Worm (Caenorhabditis elegans) whole organism, L1 larva: ENCODE results near the gene set-8.

Experiments used
- C04F5.9 ChIP-seq: sonication (generic microtip); optimal IDR thresholded peaks from 2 replicates; lab custom pipeline; 2016; ENCODE audit warnings: missing genetic modification characterization, missing compliant biosample characterization
- C16A3.4 ChIP-seq: fragments of 150-350 bp; optimal IDR thresholded peaks from 2 replicates; lab custom pipeline; 2014; ENCODE audit warnings: missing biosample characterization, missing genetic modification characterization
- F16B12.6 ChIP-seq: fragments of 150-350 bp; optimal IDR thresholded peaks from 2 replicates; lab custom pipeline; 2014; ENCODE audit warnings: missing biosample characterization, missing genetic modification characterization
- aha-1 ChIP-seq: fragments of 150-350 bp; optimal IDR thresholded peaks from 2 replicates; lab custom pipeline; 2014; ENCODE audit warnings: missing biosample characterization, missing genetic modification characterization
- aly-2 ChIP-seq: fragments of 150-350 bp; optimal IDR thresholded peaks from 2 replicates; lab custom pipeline; 2014; ENCODE audit warnings: missing biosample characterization, missing genetic modification characterization
- blmp-1 ChIP-seq: fragments of 150-350 bp; optimal IDR thresholded peaks from 2 replicates; lab custom pipeline; 2014; ENCODE audit warnings: missing biosample characterization, missing genetic modification characterization
- ceh-63 ChIP-seq: fragments of 200-800 bp; sonication (Bioruptor generic); optimal IDR thresholded peaks from 2 replicates; lab custom pipeline; 2018; ENCODE audit warnings: mild to moderate bottlenecking, missing genetic modification characterization, missing compliant biosample characterization
- ceh-8 ChIP-seq: fragments of 200-800 bp; sonication (Bioruptor generic); optimal IDR thresholded peaks from 2 replicates; lab custom pipeline; 2018; ENCODE audit warnings: mild to moderate bottlenecking, missing genetic modification characterization, moderate library complexity, missing compliant biosample characterization
- ceh-90 ChIP-seq: sonication (generic microtip); optimal IDR thresholded peaks from 2 replicates; lab custom pipeline; 2016; ENCODE audit warnings: missing genetic modification characterization, missing compliant biosample characterization
- ces-1 ChIP-seq: fragments of 150-350 bp; optimal IDR thresholded peaks from 2 replicates; lab custom pipeline; 2014; ENCODE audit warnings: missing biosample characterization, missing genetic modification reagents, missing genetic modification characterization
- dpl-1 ChIP-seq, 3 experiments: fragments of 150-350 bp in 2 of 3; sonication (generic microtip) in 1 of 3; optimal IDR thresholded peaks; 2 replicates each; lab custom pipeline; 2014 to 2017; ENCODE audit warnings: missing biosample characterization in 3 of 3, missing genetic modification characterization in 3 of 3, missing genetic modification reagents in 3 of 3
- dsc-1 ChIP-seq: sonication (generic microtip); optimal IDR thresholded peaks from 2 replicates; lab custom pipeline; 2016; ENCODE audit warnings: mild to moderate bottlenecking, missing genetic modification characterization, missing compliant biosample characterization
- efl-1 ChIP-seq, 4 experiments: fragments of 150-350 bp; optimal IDR thresholded peaks in 3 of 4; peaks in 1 of 4; 1 replicate in 1 of 4; 2 replicates in 3 of 4; lab custom pipeline; 2014; ENCODE audit warnings: missing biosample characterization in 2 of 4, missing genetic modification characterization in 2 of 4, missing genetic modification reagents in 2 of 4
- elt-2 ChIP-seq: sonication (generic microtip); optimal IDR thresholded peaks from 2 replicates; lab custom pipeline; 2016; ENCODE audit warnings: missing genetic modification characterization, mild to moderate bottlenecking, inconsistent platforms, missing compliant biosample characterization, missing genetic modification reagents
- elt-3 ChIP-seq, 6 experiments: fragments of 150-350 bp in 1 of 6; sonication (generic microtip); optimal IDR thresholded peaks; 2 replicates each; lab custom pipeline; 2017 to 2018; ENCODE audit warnings: missing biosample characterization in 6 of 6, missing genetic modification characterization in 6 of 6, inconsistent platforms in 1 of 6
- ets-5 ChIP-seq: fragments of 200-800 bp; sonication (Bioruptor generic); IDR thresholded peaks from 2 replicates; pipeline ENCODE4 v1.3.6; 2022; ENCODE audit warnings: missing genetic modification characterization, missing compliant biosample characterization
- fkh-4 ChIP-seq: sonication (generic microtip); optimal IDR thresholded peaks from 2 replicates; lab custom pipeline; 2016; ENCODE audit warnings: missing compliant biosample characterization, missing genetic modification characterization, borderline replicate concordance
- fos-1 ChIP-seq: fragments of 150-350 bp; optimal IDR thresholded peaks from 2 replicates; lab custom pipeline; 2014; ENCODE audit warnings: missing biosample characterization, missing genetic modification characterization
- grh-1 ChIP-seq: fragments of 200-800 bp; sonication (Bioruptor generic); IDR thresholded peaks from 2 replicates; pipeline ENCODE4 v1.3.6; 2022; ENCODE audit warnings: missing genetic modification reagents, missing genetic modification characterization, missing compliant biosample characterization
- hlh-17 ChIP-seq: fragments of 200-800 bp; sonication (Bioruptor generic); optimal IDR thresholded peaks from 2 replicates; lab custom pipeline; 2018; ENCODE audit warnings: missing genetic modification characterization, mild to moderate bottlenecking, missing compliant biosample characterization, moderate library complexity, borderline replicate concordance
- hlh-4 ChIP-seq: sonication (generic microtip); optimal IDR thresholded peaks from 2 replicates; lab custom pipeline; 2016; ENCODE audit warnings: mild to moderate bottlenecking, missing genetic modification characterization, missing compliant biosample characterization
- irx-1 ChIP-seq: sonication (generic microtip); optimal IDR thresholded peaks from 2 replicates; lab custom pipeline; 2016; ENCODE audit warnings: missing genetic modification characterization, missing compliant biosample characterization
- jun-1 ChIP-seq: fragments of 150-350 bp; optimal IDR thresholded peaks from 2 replicates; lab custom pipeline; 2014; ENCODE audit warnings: missing biosample characterization, missing genetic modification reagents, missing genetic modification characterization
- lin-14 ChIP-seq: fragments of 200-800 bp; sonication (Bioruptor generic); optimal IDR thresholded peaks from 2 replicates; lab custom pipeline; 2018; ENCODE audit warnings: mild to moderate bottlenecking, missing genetic modification characterization, moderate library complexity, missing compliant biosample characterization
- lin-15B ChIP-seq: fragments of 150-350 bp; sonication (generic microtip); optimal IDR thresholded peaks from 3 replicates; lab custom pipeline; 2014; ENCODE audit warnings: missing biosample characterization, missing genetic modification characterization
- lin-39 ChIP-seq: fragments of 150-350 bp; optimal IDR thresholded peaks from 2 replicates; lab custom pipeline; 2014; ENCODE audit warnings: missing biosample characterization, missing genetic modification reagents, missing genetic modification characterization
- mab-9 ChIP-seq: fragments of 200-800 bp; sonication (Bioruptor generic); IDR thresholded peaks from 2 replicates; pipeline ENCODE4 v1.3.6; 2022; ENCODE audit warnings: missing genetic modification reagents, missing genetic modification characterization, missing compliant biosample characterization
- mdl-1 ChIP-seq, 2 experiments: fragments of 150-350 bp; optimal IDR thresholded peaks; 2 replicates each; lab custom pipeline; 2014 to 2017; ENCODE audit warnings: missing biosample characterization in 2 of 2, missing genetic modification characterization in 2 of 2, inconsistent platforms in 1 of 2
- mep-1 ChIP-seq: fragments of 150-350 bp; optimal IDR thresholded peaks from 2 replicates; lab custom pipeline; 2014; ENCODE audit warnings: missing biosample characterization, missing genetic modification characterization
- nhr-12 ChIP-seq: sonication (generic microtip); optimal IDR thresholded peaks from 2 replicates; lab custom pipeline; 2017; ENCODE audit warnings: missing biosample characterization, missing genetic modification characterization
- nhr-19 ChIP-seq: fragments of 200-800 bp; sonication (Bioruptor generic); conservative IDR thresholded peaks from 2 replicates; pipeline ENCODE4 v1.3.6; 2022; ENCODE audit warnings: missing genetic modification characterization, missing compliant biosample characterization
- nhr-28 ChIP-seq: fragments of 150-350 bp; optimal IDR thresholded peaks from 2 replicates; lab custom pipeline; 2014; ENCODE audit warnings: missing biosample characterization, missing genetic modification characterization
- nhr-47 ChIP-seq: sonication (generic microtip); optimal IDR thresholded peaks from 2 replicates; lab custom pipeline; 2016; ENCODE audit warnings: mild to moderate bottlenecking, missing genetic modification characterization, moderate library complexity, missing compliant biosample characterization
- nhr-71 ChIP-seq: sonication (generic microtip); optimal IDR thresholded peaks from 2 replicates; lab custom pipeline; 2016; ENCODE audit warnings: mild to moderate bottlenecking, missing genetic modification characterization, moderate library complexity, missing compliant biosample characterization
- nhr-85 ChIP-seq: sonication (generic microtip); peaks from one replicate; lab custom pipeline; 2016; ENCODE audit warnings: missing genetic modification characterization, inconsistent platforms, missing compliant biosample characterization
- nhr-90 ChIP-seq: sonication (generic microtip); optimal IDR thresholded peaks from 2 replicates; lab custom pipeline; 2016; ENCODE audit warnings: mild to moderate bottlenecking, missing genetic modification characterization, missing compliant biosample characterization; ENCODE audit not compliant: poor library complexity
- pax-3 ChIP-seq: fragments of 200-800 bp; sonication (Bioruptor generic); optimal IDR thresholded peaks from 2 replicates; lab custom pipeline; 2018; ENCODE audit warnings: mild to moderate bottlenecking, missing genetic modification characterization, moderate library complexity, missing compliant biosample characterization
- skn-1 ChIP-seq: fragments of 150-350 bp; optimal IDR thresholded peaks from 2 replicates; lab custom pipeline; 2014; ENCODE audit warnings: missing biosample characterization, missing genetic modification characterization
- snpc-4 ChIP-seq: fragments of 150-350 bp; optimal IDR thresholded peaks from 2 replicates; lab custom pipeline; 2014; ENCODE audit warnings: missing biosample characterization, missing genetic modification characterization
- snu-23 ChIP-seq: sonication (generic microtip); optimal IDR thresholded peaks from 2 replicates; lab custom pipeline; 2016; ENCODE audit warnings: missing genetic modification characterization, missing compliant biosample characterization
- sox-4 ChIP-seq: sonication (generic microtip); optimal IDR thresholded peaks from 2 replicates; lab custom pipeline; 2016; ENCODE audit warnings: missing genetic modification characterization, missing compliant biosample characterization
- sptf-1 ChIP-seq: fragments of 150-350 bp; optimal IDR thresholded peaks from 2 replicates; lab custom pipeline; 2014; ENCODE audit warnings: missing biosample characterization, missing genetic modification characterization
- sup-37 ChIP-seq: fragments of 200-800 bp; sonication (Bioruptor generic); optimal IDR thresholded peaks from 2 replicates; lab custom pipeline; 2018; ENCODE audit warnings: mild to moderate bottlenecking, missing genetic modification characterization, missing compliant biosample characterization
- tbx-2 ChIP-seq: sonication (generic microtip); optimal IDR thresholded peaks from 2 replicates; lab custom pipeline; 2016; ENCODE audit warnings: missing genetic modification characterization, missing compliant biosample characterization
- tlp-1 ChIP-seq: fragments of 150-350 bp; optimal IDR thresholded peaks from 2 replicates; lab custom pipeline; 2014; ENCODE audit warnings: missing biosample characterization, missing genetic modification characterization
- unc-130 ChIP-seq: fragments of 150-350 bp; optimal IDR thresholded peaks from 2 replicates; lab custom pipeline; 2017; ENCODE audit warnings: missing biosample characterization, missing genetic modification characterization, inconsistent platforms
- unc-30 ChIP-seq: sonication (generic microtip); optimal IDR thresholded peaks from 2 replicates; lab custom pipeline; 2017; ENCODE audit warnings: missing biosample characterization, missing genetic modification characterization
- vab-15 ChIP-seq: sonication (generic microtip); optimal IDR thresholded peaks from 2 replicates; lab custom pipeline; 2017; ENCODE audit warnings: missing genotype, mild to moderate bottlenecking, missing genetic modification characterization, missing compliant biosample characterization
- zip-4 ChIP-seq: fragments of 200-800 bp; sonication (Bioruptor generic); optimal IDR thresholded peaks from 2 replicates; lab custom pipeline; 2018; ENCODE audit warnings: mild to moderate bottlenecking, missing genetic modification characterization, moderate library complexity, missing compliant biosample characterization
- ztf-4 ChIP-seq: fragments of 150-350 bp; optimal IDR thresholded peaks from 2 replicates; lab custom pipeline; 2014; ENCODE audit warnings: missing biosample characterization, missing genetic modification characterization

Gene set-8

DNA sequence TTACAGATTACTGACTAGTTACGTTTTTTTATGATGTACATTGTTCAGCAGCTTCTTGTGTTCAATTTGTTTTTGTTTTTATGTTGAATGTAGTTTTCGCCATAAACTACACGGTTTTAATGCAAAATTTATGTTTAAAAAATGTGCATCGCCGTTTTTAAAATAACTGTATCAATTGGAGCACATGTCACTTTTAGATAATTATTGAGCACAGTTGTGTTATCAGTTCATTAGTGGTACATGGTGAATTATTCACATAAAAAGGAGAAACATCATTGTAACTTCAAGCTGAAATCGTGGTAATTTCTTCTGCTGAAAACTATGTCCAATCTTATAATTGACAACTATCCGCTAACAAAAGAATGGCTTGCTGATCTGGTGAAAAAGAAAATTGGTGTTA lies 34.2 kb upstream of the set-8 start:
- no peak for TF ChIP-seq efl-1 (optimal IDR thresholded peaks at IDR 0.05; lab: Kevin White, UChicago)
- peak in 1 of 2 experiments; percentile 8 for TF ChIP-seq efl-1 (GFP tag; optimal IDR thresholded peaks at IDR 0.05 in 1 of 2; lab: Kevin White, UChicago)
- TF ChIP-seq sup-37 (GFP tag; lab: Kevin White, UChicago), result no peak
- TF ChIP-seq elt-2 (tag; lab: Kevin White, UChicago), result peak; percentile 40

DNA sequence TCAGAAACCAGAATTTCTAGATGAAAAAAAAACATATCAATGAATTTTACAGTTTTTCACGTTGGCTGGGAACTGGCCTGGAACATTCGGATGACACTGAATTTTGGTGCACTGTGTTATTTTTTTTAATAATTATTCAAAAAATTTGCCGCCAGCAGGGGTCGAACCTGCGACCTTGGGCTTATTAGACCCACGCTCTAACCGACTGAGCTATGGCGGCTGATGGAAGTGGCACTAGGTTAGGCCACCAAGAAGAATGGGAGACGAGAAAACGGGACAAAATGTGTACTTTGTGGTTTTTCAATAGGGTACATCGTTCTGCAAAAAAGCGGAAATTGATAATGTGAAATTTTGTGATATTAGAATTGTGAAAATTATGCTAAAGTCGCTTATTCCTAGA lies 31.5 kb upstream of the set-8 start:
- peak; percentile 45 for TF ChIP-seq nhr-47
- no peak for TF ChIP-seq dpl-1 (GFP tag; optimal IDR thresholded peaks at IDR 0.05; lab: Kevin White, UChicago)
- peak; percentile 54 for TF ChIP-seq dsc-1
- TF ChIP-seq unc-130 (tag; lab: Kevin White, UChicago), result no peak
- no peak for TF ChIP-seq jun-1 (tag; lab: Kevin White, UChicago)
- no peak for TF ChIP-seq lin-15B (tag; lab: Kevin White, UChicago)
- peak; percentile 5 for TF ChIP-seq C16A3.4 (tag; lab: Kevin White, UChicago)
- no peak for TF ChIP-seq ets-5 (GFP tag; lab: Robert Waterston, UW)
- TF ChIP-seq lin-39, result no peak
- no peak for TF ChIP-seq nhr-85 (tag; lab: Kevin White, UChicago)
- TF ChIP-seq aha-1 (tag; lab: Kevin White, UChicago), result no peak
- TF ChIP-seq nhr-28 (tag; lab: Kevin White, UChicago), result no peak
- TF ChIP-seq skn-1 (tag; lab: Kevin White, UChicago), result peak; percentile 6
- TF ChIP-seq snpc-4 (tag; lab: Kevin White, UChicago), result no peak
- no peak for TF ChIP-seq unc-30 (tag; lab: Kevin White, UChicago)
- TF ChIP-seq tbx-2, result peak; percentile 10
- no peak for TF ChIP-seq grh-1 (GFP tag; lab: Robert Waterston, UW)
- peak; percentile 44 for TF ChIP-seq nhr-90 (tag; lab: Kevin White, UChicago)
- TF ChIP-seq mab-9 (GFP tag; lab: Robert Waterston, UW), result no peak
- TF ChIP-seq nhr-12 (tag; lab: Kevin White, UChicago), result no peak
- TF ChIP-seq efl-1 (optimal IDR thresholded peaks at IDR 0.05; lab: Kevin White, UChicago), result no peak
- no peak for TF ChIP-seq efl-1 (GFP tag; optimal IDR thresholded peaks at IDR 0.05 in 1 of 2; lab: Kevin White, UChicago)
- TF ChIP-seq fkh-4, result no peak
- no peak for TF ChIP-seq tlp-1
- TF ChIP-seq irx-1 (tag; lab: Kevin White, UChicago), result peak; percentile 13
- TF ChIP-seq elt-2 (tag; lab: Kevin White, UChicago), result peak; percentile 2
- no peak for TF ChIP-seq C04F5.9 (tag; lab: Kevin White, UChicago)
- TF ChIP-seq ces-1 (GFP tag; lab: Kevin White, UChicago), result no peak
- TF ChIP-seq nhr-71 (tag; lab: Kevin White, UChicago), result peak; percentile 50
- TF ChIP-seq mep-1 (tag; lab: Kevin White, UChicago), result peak; percentile 33
- no peak for TF ChIP-seq ceh-63
- no peak for TF ChIP-seq fos-1 (tag; lab: Kevin White, UChicago)
- TF ChIP-seq zip-4 (GFP tag; lab: Kevin White, UChicago), result no peak
- no peak for TF ChIP-seq hlh-4 (tag; lab: Kevin White, UChicago)
- no peak for TF ChIP-seq pax-3 (tag; lab: Kevin White, UChicago)
- TF ChIP-seq lin-14, result peak; percentile 29
- TF ChIP-seq ztf-4 (tag; lab: Kevin White, UChicago), result no peak
- peak in 1 of 2 experiments; percentile 14 for TF ChIP-seq mdl-1 (tag; optimal IDR thresholded peaks at IDR 0.05; lab: Kevin White, UChicago)
- TF ChIP-seq hlh-17 (GFP tag; lab: Kevin White, UChicago), result no peak
- TF ChIP-seq sox-4 (tag; lab: Kevin White, UChicago), result no peak
- no peak for TF ChIP-seq ceh-8 (GFP tag; lab: Kevin White, UChicago)
- TF ChIP-seq F16B12.6 (tag; lab: Kevin White, UChicago), result no peak
- no peak for TF ChIP-seq elt-3 (tag; optimal IDR thresholded peaks at IDR 0.05; lab: Kevin White, UChicago)
- TF ChIP-seq snu-23 (GFP tag; lab: Kevin White, UChicago), result peak; percentile 53
- peak; percentile 51 for TF ChIP-seq nhr-19 (GFP tag; lab: Robert Waterston, UW)
- no peak for TF ChIP-seq sup-37 (GFP tag; lab: Kevin White, UChicago)
- TF ChIP-seq aly-2 (tag; lab: Kevin White, UChicago), result no peak
- TF ChIP-seq vab-15 (tag; lab: Kevin White, UChicago), result no peak
- TF ChIP-seq blmp-1 (tag; lab: Kevin White, UChicago), result no peak
- TF ChIP-seq sptf-1 (tag; lab: Kevin White, UChicago), result no peak
- TF ChIP-seq ceh-90 (tag; lab: Kevin White, UChicago), result no peak
